Worm (Caenorhabditis elegans) whole organism, L3 larva: ENCODE measurements around the gene gex-5.
A peak's percentile ranks its signal among the peaks of the same experiment; 100 is the strongest.

Experiments
- R02D3.7 ChIP-seq: fragments of 150-350 bp; optimal IDR thresholded peaks from 2 replicates; lab custom pipeline; 2014; ENCODE audit warnings: missing biosample characterization, missing genetic modification characterization
- ZK546.5 ChIP-seq: sonication (generic microtip); optimal IDR thresholded peaks from 2 replicates; lab custom pipeline; 2017; ENCODE audit warnings: missing biosample characterization, missing genetic modification characterization
- aly-2 ChIP-seq: fragments of 150-350 bp; optimal IDR thresholded peaks from 2 replicates; lab custom pipeline; 2014; ENCODE audit warnings: missing biosample characterization, missing genetic modification characterization
- ama-1 ChIP-seq: fragments of 150-350 bp; optimal IDR thresholded peaks from 2 replicates; lab custom pipeline; 2018
- ceh-16 ChIP-seq: sonication (generic microtip); optimal IDR thresholded peaks from 2 replicates; lab custom pipeline; 2017; ENCODE audit warnings: missing biosample characterization, missing genetic modification characterization
- ceh-28 ChIP-seq: fragments of 150-350 bp; optimal IDR thresholded peaks from 2 replicates; lab custom pipeline; 2014; ENCODE audit warnings: missing biosample characterization, missing genetic modification reagents, missing genetic modification characterization
- ceh-82 ChIP-seq: fragments of 150-350 bp; optimal IDR thresholded peaks from 2 replicates; lab custom pipeline; 2014; ENCODE audit warnings: missing biosample characterization, missing genetic modification characterization
- ceh-9 ChIP-seq: sonication (generic microtip); optimal IDR thresholded peaks from 2 replicates; lab custom pipeline; 2018; ENCODE audit warnings: missing biosample characterization, missing genetic modification characterization
- daf-12 ChIP-seq: fragments of 150-350 bp; optimal IDR thresholded peaks from 2 replicates; lab custom pipeline; 2014; ENCODE audit warnings: missing biosample characterization, missing genetic modification reagents, missing genetic modification characterization
- egl-27 ChIP-seq: sonication (generic microtip); optimal IDR thresholded peaks from 4 replicates; lab custom pipeline; 2017; ENCODE audit warnings: missing biosample characterization, missing genetic modification reagents, missing genetic modification characterization
- egl-5 ChIP-seq: fragments of 150-350 bp; optimal IDR thresholded peaks from 2 replicates; lab custom pipeline; 2017; ENCODE audit warnings: missing biosample characterization, missing genetic modification reagents, missing genetic modification characterization, inconsistent platforms
- elt-1 ChIP-seq: fragments of 150-350 bp; optimal IDR thresholded peaks from 2 replicates; lab custom pipeline; 2014; ENCODE audit warnings: missing biosample characterization, missing genetic modification characterization
- elt-2 ChIP-seq: sonication (generic microtip); optimal IDR thresholded peaks from 2 replicates; lab custom pipeline; 2016; ENCODE audit warnings: missing genetic modification reagents, mild to moderate bottlenecking, missing genetic modification characterization, missing compliant biosample characterization
- elt-3 ChIP-seq, 3 experiments: fragments of 150-350 bp in 1 of 3; sonication (generic microtip) in 2 of 3; optimal IDR thresholded peaks; 2 replicates in 2 of 3; 4 replicates in 1 of 3; lab custom pipeline; 2014 to 2017; ENCODE audit warnings: missing biosample characterization in 3 of 3, missing genetic modification characterization in 3 of 3
- eor-1 ChIP-seq, 2 experiments: fragments of 150-350 bp; optimal IDR thresholded peaks; 2 replicates each; lab custom pipeline; 2014 to 2018; ENCODE audit warnings: missing biosample characterization in 2 of 2, missing genetic modification characterization in 2 of 2
- fkh-10 ChIP-seq: sonication (generic microtip); optimal IDR thresholded peaks from 2 replicates; lab custom pipeline; 2017; ENCODE audit warnings: missing biosample characterization, missing genetic modification reagents, missing genetic modification characterization
- fkh-2 ChIP-seq: fragments of 150-350 bp; optimal IDR thresholded peaks from 2 replicates; lab custom pipeline; 2014; ENCODE audit warnings: missing biosample characterization, missing genetic modification reagents, missing genetic modification characterization
- fos-1 ChIP-seq: fragments of 150-350 bp; optimal IDR thresholded peaks from 2 replicates; lab custom pipeline; 2014; ENCODE audit warnings: missing biosample characterization, missing genetic modification characterization
- hmg-11 ChIP-seq: sonication (generic microtip); optimal IDR thresholded peaks from 2 replicates; lab custom pipeline; 2016; ENCODE audit warnings: missing genetic modification characterization, missing compliant biosample characterization
- jun-1 ChIP-seq: fragments of 150-350 bp; optimal IDR thresholded peaks from 2 replicates; lab custom pipeline; 2014; ENCODE audit warnings: missing biosample characterization, missing genetic modification reagents, missing genetic modification characterization
- lin-15B ChIP-seq: fragments of 150-350 bp; optimal IDR thresholded peaks from 2 replicates; lab custom pipeline; 2014; ENCODE audit warnings: missing biosample characterization, missing genetic modification characterization
- lin-39 ChIP-seq: fragments of 150-350 bp; optimal IDR thresholded peaks from 2 replicates; lab custom pipeline; 2018; ENCODE audit warnings: missing biosample characterization, missing genetic modification reagents, missing genetic modification characterization
- lsy-12 ChIP-seq: sonication (generic microtip); optimal IDR thresholded peaks from 2 replicates; lab custom pipeline; 2016; ENCODE audit warnings: mild to moderate bottlenecking, missing genetic modification characterization, missing compliant biosample characterization
- mdl-1 ChIP-seq: fragments of 150-350 bp; optimal IDR thresholded peaks from 2 replicates; lab custom pipeline; 2014; ENCODE audit warnings: missing biosample characterization, missing genetic modification characterization
- mml-1 ChIP-seq: fragments of 150-350 bp; sonication (generic microtip); optimal IDR thresholded peaks from 3 replicates; lab custom pipeline; 2014; ENCODE audit warnings: missing biosample characterization, missing genetic modification characterization
- nfya-1 ChIP-seq: sonication (generic microtip); optimal IDR thresholded peaks from 2 replicates; lab custom pipeline; 2017; ENCODE audit warnings: missing genetic modification characterization, mild to moderate bottlenecking, missing compliant biosample characterization, antibody characterized with exemption, moderate library complexity; ENCODE audit not compliant: insufficient read depth
- nhr-11 ChIP-seq: fragments of 150-350 bp; optimal IDR thresholded peaks from 2 replicates; lab custom pipeline; 2014; ENCODE audit warnings: missing biosample characterization, missing genetic modification characterization
- nhr-12 ChIP-seq: fragments of 150-350 bp; optimal IDR thresholded peaks from 2 replicates; lab custom pipeline; 2014; ENCODE audit warnings: missing biosample characterization, missing genetic modification characterization
- nhr-23 ChIP-seq: fragments of 150-350 bp; optimal IDR thresholded peaks from 2 replicates; lab custom pipeline; 2014; ENCODE audit warnings: missing biosample characterization, missing genetic modification reagents, missing genetic modification characterization
- nhr-237 ChIP-seq: fragments of 150-350 bp; optimal IDR thresholded peaks from 2 replicates; lab custom pipeline; 2014; ENCODE audit warnings: missing biosample characterization, missing genetic modification characterization
- nhr-25 ChIP-seq: sonication (generic microtip); optimal IDR thresholded peaks from 2 replicates; lab custom pipeline; 2017; ENCODE audit warnings: missing biosample characterization, missing genetic modification characterization
- nhr-28 ChIP-seq: fragments of 150-350 bp; optimal IDR thresholded peaks from 2 replicates; lab custom pipeline; 2014; ENCODE audit warnings: missing biosample characterization, missing genetic modification characterization
- nhr-43 ChIP-seq: sonication (generic microtip); optimal IDR thresholded peaks from 2 replicates; lab custom pipeline; 2016; ENCODE audit warnings: mild to moderate bottlenecking, missing genetic modification characterization, missing compliant biosample characterization; ENCODE audit not compliant: poor library complexity, severe bottlenecking
- nhr-67 ChIP-seq: fragments of 150-350 bp; optimal IDR thresholded peaks from 2 replicates; lab custom pipeline; 2014; ENCODE audit warnings: missing biosample characterization, missing genetic modification characterization
- nhr-76 ChIP-seq: fragments of 150-350 bp; sonication (generic microtip); optimal IDR thresholded peaks from 5 replicates; lab custom pipeline; 2014; ENCODE audit warnings: missing biosample characterization, missing genetic modification characterization
- nhr-77 ChIP-seq: fragments of 150-350 bp; optimal IDR thresholded peaks from 2 replicates; lab custom pipeline; 2014; ENCODE audit warnings: missing biosample characterization, missing genetic modification characterization
- pha-4 ChIP-seq: fragments of 150-350 bp; optimal IDR thresholded peaks from 2 replicates; lab custom pipeline; 2014; ENCODE audit warnings: missing biosample characterization, missing genetic modification reagents, missing genetic modification characterization
- pqm-1 ChIP-seq: fragments of 150-350 bp; optimal IDR thresholded peaks from 2 replicates; lab custom pipeline; 2017; ENCODE audit warnings: missing biosample characterization, missing genetic modification characterization, inconsistent platforms
- sea-2 ChIP-seq: fragments of 150-350 bp; sonication (generic microtip); optimal IDR thresholded peaks from 4 replicates; lab custom pipeline; 2014; ENCODE audit warnings: missing biosample characterization, missing genetic modification reagents, missing genetic modification characterization
- skn-1 ChIP-seq: fragments of 150-350 bp; optimal IDR thresholded peaks from 2 replicates; lab custom pipeline; 2014; ENCODE audit warnings: missing biosample characterization, missing genetic modification characterization
- snpc-4 ChIP-seq: fragments of 150-350 bp; optimal IDR thresholded peaks from 2 replicates; lab custom pipeline; 2014; ENCODE audit warnings: missing biosample characterization, missing genetic modification characterization
- tbx-2 ChIP-seq: sonication (generic microtip); optimal IDR thresholded peaks from 2 replicates; lab custom pipeline; 2016; ENCODE audit warnings: mild to moderate bottlenecking, missing genetic modification characterization, missing compliant biosample characterization
- unc-39 ChIP-seq: sonication (generic microtip); optimal IDR thresholded peaks from 4 replicates; lab custom pipeline; 2017; ENCODE audit warnings: missing biosample characterization, missing genetic modification characterization
- unc-62 ChIP-seq: fragments of 150-350 bp; sonication (generic microtip); optimal IDR thresholded peaks from 4 replicates; lab custom pipeline; 2014; ENCODE audit warnings: missing biosample characterization, missing genetic modification reagents, missing genetic modification characterization
- zag-1 ChIP-seq: fragments of 150-350 bp; optimal IDR thresholded peaks from 2 replicates; lab custom pipeline; 2014; ENCODE audit warnings: missing biosample characterization, missing genetic modification characterization
- ztf-11 ChIP-seq: fragments of 150-350 bp; optimal IDR thresholded peaks from 2 replicates; lab custom pipeline; 2014; ENCODE audit warnings: missing biosample characterization, missing genetic modification characterization
- ztf-4 ChIP-seq: fragments of 150-350 bp; optimal IDR thresholded peaks from 2 replicates; lab custom pipeline; 2014; ENCODE audit warnings: missing biosample characterization, missing genetic modification characterization

gex-5 gene

ce11 chrIII:4796039-4796438 lies 14.3 kb upstream of the gex-5 start:
- no peak for TF ChIP-seq unc-39 (tag; lab: Kevin White, UChicago)
- TF ChIP-seq fkh-2 (tag; lab: Kevin White, UChicago): no peak
- no peak for TF ChIP-seq daf-12 (tag; lab: Kevin White, UChicago)
- peak; percentile 74 for TF ChIP-seq pqm-1 (tag; lab: Kevin White, UChicago)
- TF ChIP-seq ceh-9 (tag; lab: Kevin White, UChicago): no peak
- TF ChIP-seq nhr-25 (tag; lab: Kevin White, UChicago): peak; percentile 65
- no peak for TF ChIP-seq fkh-10 (GFP tag; lab: Kevin White, UChicago)
- TF ChIP-seq ztf-4 (tag; lab: Kevin White, UChicago): no peak
- no peak for TF ChIP-seq zag-1 (tag; lab: Kevin White, UChicago)
- TF ChIP-seq ztf-11: no peak
- no peak for TF ChIP-seq elt-1 (tag; lab: Kevin White, UChicago)
- peak; percentile 42 for TF ChIP-seq R02D3.7 (tag; lab: Kevin White, UChicago)
- TF ChIP-seq lin-15B: peak; percentile 66
- TF ChIP-seq ama-1 (lab: Kevin White, UChicago): peak; percentile 59
- TF ChIP-seq mdl-1 (tag; lab: Kevin White, UChicago): no peak
- peak; percentile 66 for TF ChIP-seq hmg-11 (tag; lab: Kevin White, UChicago)
- TF ChIP-seq ZK546.5 (tag; lab: Kevin White, UChicago): no peak
- TF ChIP-seq nhr-43 (tag; lab: Kevin White, UChicago): peak; percentile 45
- peak; percentile 73 for TF ChIP-seq ceh-28 (tag; lab: Kevin White, UChicago)
- no peak for TF ChIP-seq nhr-237
- no peak for TF ChIP-seq egl-5 (tag; lab: Kevin White, UChicago)
- peak; percentile 82 for TF ChIP-seq snpc-4
- TF ChIP-seq elt-3 (tag; optimal IDR thresholded peaks at IDR 0.05; lab: Kevin White, UChicago): peak in 2 of 3 experiments; percentile 8 to 45
- TF ChIP-seq nhr-76 (tag; lab: Kevin White, UChicago): no peak
- no peak for TF ChIP-seq nhr-12 (tag; lab: Kevin White, UChicago)
- TF ChIP-seq nhr-67 (tag; lab: Kevin White, UChicago): no peak
- peak; percentile 62 for TF ChIP-seq skn-1 (tag; lab: Kevin White, UChicago)
- peak; percentile 96 for TF ChIP-seq jun-1 (tag; lab: Kevin White, UChicago)
- TF ChIP-seq lsy-12 (tag; lab: Kevin White, UChicago): peak; percentile 61
- TF ChIP-seq nhr-11: no peak
- no peak for TF ChIP-seq tbx-2 (tag; lab: Kevin White, UChicago)
- peak; percentile 70 for TF ChIP-seq nhr-23 (tag; lab: Kevin White, UChicago)
- TF ChIP-seq lin-39: peak; percentile 22
- TF ChIP-seq mml-1: no peak
- no peak for TF ChIP-seq aly-2 (tag; lab: Kevin White, UChicago)
- TF ChIP-seq nhr-77: peak; percentile 66
- TF ChIP-seq nhr-28 (tag; lab: Kevin White, UChicago): no peak
- TF ChIP-seq elt-2: peak; percentile 58
- peak; percentile 99 for TF ChIP-seq fos-1 (tag; lab: Kevin White, UChicago)
- peak; percentile 85 for TF ChIP-seq nfya-1
- no peak for TF ChIP-seq ceh-16 (tag; lab: Kevin White, UChicago)
- no peak for TF ChIP-seq egl-27 (tag; lab: Kevin White, UChicago)
- no peak for TF ChIP-seq unc-62 (GFP tag; lab: Kevin White, UChicago)
- peak; percentile 90 for TF ChIP-seq pha-4
- no peak for TF ChIP-seq sea-2 (GFP tag; lab: Kevin White, UChicago)
- no peak for TF ChIP-seq eor-1 (tag; optimal IDR thresholded peaks at IDR 0.05; lab: Kevin White, UChicago)
- TF ChIP-seq ceh-82 (tag; lab: Kevin White, UChicago): no peak
